Worm (Caenorhabditis elegans) whole organism, L2 larva: ENCODE results near the gene msp-32.

Experiments used
- lin-39 ChIP-seq: fragments of 150-350 bp; optimal IDR thresholded peaks from 2 replicates; lab custom pipeline; 2014; ENCODE audit warnings: missing biosample characterization, missing genetic modification reagents, missing genetic modification characterization
- mbf-1 ChIP-seq: sonication (generic microtip); optimal IDR thresholded peaks from 2 replicates; lab custom pipeline; 2017; ENCODE audit warnings: missing biosample characterization, missing genetic modification characterization
- nhr-21 ChIP-seq: fragments of 150-350 bp; optimal IDR thresholded peaks from 2 replicates; lab custom pipeline; 2014; ENCODE audit warnings: missing biosample characterization, missing genetic modification characterization
- snpc-4 ChIP-seq: fragments of 150-350 bp; optimal IDR thresholded peaks from 2 replicates; lab custom pipeline; 2014; ENCODE audit warnings: missing biosample characterization, missing genetic modification characterization

The msp-32 gene

DNA sequence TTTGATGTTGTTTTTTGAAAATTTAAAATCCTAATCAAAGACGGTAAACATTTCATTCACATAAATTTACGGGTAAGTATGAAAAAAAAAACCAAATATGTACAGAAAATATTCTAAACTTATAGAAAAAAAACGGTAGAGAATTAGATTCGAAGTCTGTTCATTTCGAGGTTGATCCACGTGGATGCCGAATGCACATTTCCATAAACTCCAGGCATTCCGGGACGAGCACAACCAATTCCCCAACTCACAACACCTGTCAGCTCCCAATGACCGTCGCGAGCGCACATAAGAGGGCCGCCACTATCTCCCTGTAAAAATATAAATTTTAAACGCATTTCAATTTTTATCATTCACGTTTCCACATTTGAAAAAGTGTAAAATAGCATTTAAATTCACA, 49.5 kb downstream of the msp-32 start:
- TF ChIP-seq lin-39 (tag; lab: Kevin White, UChicago), result no peak
- no peak for TF ChIP-seq nhr-21 (tag; lab: Kevin White, UChicago)
- TF ChIP-seq mbf-1 (tag; lab: Kevin White, UChicago), result no peak
- no peak for TF ChIP-seq snpc-4 (tag; lab: Kevin White, UChicago)
